Fruit fly (Drosophila melanogaster) whole organism, embryonic: ENCODE data around the gene brm.
A peak's percentile ranks its signal among the peaks of the same experiment; 100 is the strongest.

Experiments used
- Atf6 ChIP-seq: fragments of 200-800 bp; sonication (Bioruptor generic); IDR thresholded peaks from 2 replicates; pipeline ENCODE4 v1.3.6; 2022; ENCODE audit warnings: missing biosample characterization, missing genetic modification characterization
- B-H2 ChIP-seq: fragments of 200-800 bp; sonication (Bioruptor generic); optimal IDR thresholded peaks from 2 replicates; lab custom pipeline; 2018; ENCODE audit warnings: missing biosample characterization, mild to moderate bottlenecking, missing genetic modification characterization
- Blimp-1 ChIP-seq: fragments of 200-800 bp; sonication (Bioruptor generic); optimal IDR thresholded peaks from 3 replicates; lab custom pipeline; 2018; ENCODE audit warnings: missing biosample characterization, missing genetic modification characterization, mild to moderate bottlenecking, moderate library complexity, missing genetic modification reagents
- CG10321 ChIP-seq: fragments of 200-800 bp; sonication (Bioruptor generic); IDR thresholded peaks from 2 replicates; pipeline ENCODE4 v1.3.6; 2022; ENCODE audit warnings: missing biosample characterization, missing genetic modification characterization
- CG11456 ChIP-seq: fragments of 200-800 bp; sonication (Bioruptor generic); IDR thresholded peaks from 3 replicates; pipeline ENCODE4 v1.3.6; 2022; ENCODE audit warnings: missing biosample characterization, missing genetic modification characterization
- CG13123 ChIP-seq: fragments of 200-800 bp; sonication (Bioruptor generic); optimal IDR thresholded peaks from 2 replicates; lab custom pipeline; 2016; ENCODE audit warnings: missing biosample characterization, missing genetic modification characterization
- CG13424 ChIP-seq: fragments of 200-800 bp; sonication (Bioruptor generic); optimal IDR thresholded peaks from 2 replicates; lab custom pipeline; 2019; ENCODE audit warnings: missing biosample characterization, mild to moderate bottlenecking, missing genetic modification characterization, moderate library complexity
- CG13894 ChIP-seq: fragments of 200-800 bp; sonication (Bioruptor generic); optimal IDR thresholded peaks from 3 replicates; lab custom pipeline; 2018; ENCODE audit warnings: missing biosample characterization, mild to moderate bottlenecking, missing genetic modification characterization, moderate library complexity
- CG1602 ChIP-seq: fragments of 200-800 bp; sonication (Bioruptor generic); optimal IDR thresholded peaks from 3 replicates; lab custom pipeline; 2016; ENCODE audit warnings: missing biosample characterization, missing genetic modification characterization
- CG17328 ChIP-seq: fragments of 200-800 bp; sonication (Bioruptor generic); IDR thresholded peaks from 2 replicates; pipeline ENCODE4 v1.3.6; 2022; ENCODE audit warnings: missing biosample characterization, missing genetic modification characterization
- CG17568 ChIP-seq: fragments of 200-800 bp; sonication (Bioruptor generic); optimal IDR thresholded peaks from 2 replicates; lab custom pipeline; 2018; ENCODE audit warnings: missing biosample characterization, mild to moderate bottlenecking, missing genetic modification characterization, moderate library complexity
- CG2712 ChIP-seq: fragments of 200-800 bp; optimal IDR thresholded peaks from 3 replicates; lab custom pipeline; 2019; ENCODE audit warnings: missing biosample characterization, mild to moderate bottlenecking, missing genetic modification characterization, moderate library complexity
- CG30431 ChIP-seq: fragments of 200-800 bp; sonication (Bioruptor generic); optimal IDR thresholded peaks from 2 replicates; lab custom pipeline; 2017; ENCODE audit warnings: missing biosample characterization, missing genetic modification characterization
- CG34422 ChIP-seq: fragments of 200-800 bp; sonication (Bioruptor generic); IDR thresholded peaks from 3 replicates; pipeline ENCODE4 v1.3.6; 2022; ENCODE audit warnings: missing biosample characterization, missing genetic modification characterization
- CG3847 ChIP-seq: fragments of 200-800 bp; sonication (Bioruptor generic); IDR thresholded peaks from 2 replicates; pipeline ENCODE4 v1.3.6; 2022; ENCODE audit warnings: missing biosample characterization, missing genetic modification characterization
- CG5180 ChIP-seq: fragments of 200-800 bp; sonication (Bioruptor generic); optimal IDR thresholded peaks from 3 replicates; lab custom pipeline; 2017; ENCODE audit warnings: missing biosample characterization, missing genetic modification characterization, mild to moderate bottlenecking, moderate library complexity, missing genetic modification reagents
- CG6272 ChIP-seq: fragments of 200-800 bp; sonication (Bioruptor generic); IDR thresholded peaks from 2 replicates; pipeline ENCODE4 v1.3.6; 2022; ENCODE audit warnings: missing biosample characterization, missing genetic modification characterization
- CG8924 ChIP-seq: fragments of 200-800 bp; optimal IDR thresholded peaks from 3 replicates; lab custom pipeline; 2019; ENCODE audit warnings: missing biosample characterization, mild to moderate bottlenecking, missing genetic modification characterization, moderate library complexity
- CG8944 ChIP-seq: fragments of 200-800 bp; sonication (Bioruptor generic); optimal IDR thresholded peaks from 3 replicates; lab custom pipeline; 2016; ENCODE audit warnings: missing biosample characterization, missing genetic modification characterization
- Dad ChIP-seq: fragments of 200-800 bp; sonication (Bioruptor generic); optimal IDR thresholded peaks from 3 replicates; lab custom pipeline; 2016; ENCODE audit warnings: missing biosample characterization, missing genetic modification characterization
- Deaf1 ChIP-seq: fragments of 200-800 bp; optimal IDR thresholded peaks from 3 replicates; lab custom pipeline; 2019; ENCODE audit warnings: missing biosample characterization, mild to moderate bottlenecking, missing genetic modification characterization, moderate library complexity
- GATAe ChIP-seq: fragments of 200-800 bp; sonication (Bioruptor generic); conservative IDR thresholded peaks from 2 replicates; pipeline ENCODE4 v1.3.6; 2022; ENCODE audit warnings: missing biosample characterization, missing genetic modification characterization
- Jarid2 ChIP-seq: fragments of 200-800 bp; sonication (Bioruptor generic); optimal IDR thresholded peaks from 3 replicates; lab custom pipeline; 2017; ENCODE audit warnings: mild to moderate bottlenecking, missing biosample characterization, missing genetic modification reagents, missing genetic modification characterization
- Kr ChIP-seq: fragments of 200-800 bp; sonication (Bioruptor generic); optimal IDR thresholded peaks from 2 replicates; lab custom pipeline; 2017; ENCODE audit warnings: missing biosample characterization, mild to moderate bottlenecking, missing genetic modification characterization
- Med ChIP-seq: fragments of 200-800 bp; sonication (Bioruptor generic); peaks from one replicate; lab custom pipeline; 2016; ENCODE audit warnings: missing biosample characterization, missing genetic modification characterization, mild to moderate bottlenecking, inconsistent platforms, moderate library complexity
- Rx ChIP-seq: fragments of 200-800 bp; sonication (Bioruptor generic); IDR thresholded peaks from 2 replicates; pipeline ENCODE4 v1.3.6; 2022; ENCODE audit warnings: missing biosample characterization, missing genetic modification characterization
- Sox102F ChIP-seq: fragments of 200-800 bp; sonication (Bioruptor generic); optimal IDR thresholded peaks from 2 replicates; lab custom pipeline; 2018; ENCODE audit warnings: missing biosample characterization, mild to moderate bottlenecking, missing genetic modification characterization, moderate library complexity
- Sry-δ ChIP-seq: fragments of 200-800 bp; sonication (Bioruptor generic); optimal IDR thresholded peaks from 2 replicates; lab custom pipeline; 2016; ENCODE audit warnings: missing biosample characterization, missing genetic modification characterization
- abd-A ChIP-seq: fragments of 200-800 bp; sonication (Bioruptor generic); optimal IDR thresholded peaks from 3 replicates; lab custom pipeline; 2019; ENCODE audit warnings: missing biosample characterization, mild to moderate bottlenecking, missing genetic modification characterization, moderate library complexity
- ap ChIP-seq: fragments of 200-800 bp; sonication (Bioruptor generic); IDR thresholded peaks from 2 replicates; pipeline ENCODE4 v1.3.6; 2022; ENCODE audit warnings: missing biosample characterization, missing genetic modification characterization
- cg ChIP-seq: fragments of 200-800 bp; sonication (Bioruptor generic); optimal IDR thresholded peaks from 3 replicates; lab custom pipeline; 2019; ENCODE audit warnings: missing biosample characterization, mild to moderate bottlenecking, missing genetic modification characterization, moderate library complexity
- dmrt11E ChIP-seq: fragments of 200-800 bp; sonication (Bioruptor generic); optimal IDR thresholded peaks from 3 replicates; lab custom pipeline; 2018; ENCODE audit warnings: missing biosample characterization, mild to moderate bottlenecking, missing genetic modification characterization, moderate library complexity
- dysf ChIP-seq: fragments of 200-800 bp; sonication (Bioruptor generic); IDR thresholded peaks from 3 replicates; pipeline ENCODE4 v1.3.6; 2022; ENCODE audit warnings: missing biosample characterization, missing genetic modification characterization
- ems ChIP-seq: fragments of 200-800 bp; sonication (Bioruptor generic); optimal IDR thresholded peaks from 3 replicates; lab custom pipeline; 2016; ENCODE audit warnings: missing biosample characterization, missing genetic modification characterization
- fd3F ChIP-seq: fragments of 200-800 bp; sonication (Bioruptor generic); optimal IDR thresholded peaks from 2 replicates; lab custom pipeline; 2018; ENCODE audit warnings: missing biosample characterization, mild to moderate bottlenecking, missing genetic modification characterization, moderate library complexity
- fu2 ChIP-seq: fragments of 200-800 bp; sonication (Bioruptor generic); optimal IDR thresholded peaks from 2 replicates; lab custom pipeline; 2016; ENCODE audit warnings: missing biosample characterization, missing genetic modification characterization
- hbn ChIP-seq: fragments of 200-800 bp; sonication (Bioruptor generic); IDR thresholded peaks from 2 replicates; pipeline ENCODE4 v1.3.6; 2022; ENCODE audit warnings: missing biosample characterization, missing genetic modification characterization; ENCODE audit not compliant: partially characterized antibody
- jumu ChIP-seq: fragments of 200-800 bp; sonication (Bioruptor generic); optimal IDR thresholded peaks from 3 replicates; lab custom pipeline; 2016; ENCODE audit warnings: missing biosample characterization, missing genetic modification characterization
- phol ChIP-seq: fragments of 200-800 bp; sonication (Bioruptor generic); optimal IDR thresholded peaks from 3 replicates; lab custom pipeline; 2018; ENCODE audit warnings: missing biosample characterization, mild to moderate bottlenecking, missing genetic modification characterization, moderate library complexity
- prd ChIP-seq, 3 experiments: fragments of >200 bp in 2 of 3; fragments of 200-800 bp in 1 of 3; sonication (Bioruptor generic) in 1 of 3; optimal IDR thresholded peaks in 2 of 3; IDR thresholded peaks in 1 of 3; 2 replicates in 2 of 3; 3 replicates in 1 of 3; pipeline versions ENCODE4 v1.3.6 to Lab custom; 2017 to 2022; ENCODE audit warnings: missing biosample characterization in 1 of 3, missing genetic modification characterization in 1 of 3
- pum ChIP-seq: fragments of 200-800 bp; sonication (Bioruptor generic); optimal IDR thresholded peaks from 2 replicates; lab custom pipeline; 2016; ENCODE audit warnings: missing biosample characterization, missing genetic modification characterization
- ro ChIP-seq: fragments of 200-800 bp; sonication (Bioruptor generic); IDR thresholded peaks from 2 replicates; pipeline ENCODE4 v1.3.6; 2022; ENCODE audit warnings: missing biosample characterization, missing genetic modification characterization
- salm ChIP-seq: fragments of 200-800 bp; sonication (Bioruptor generic); optimal IDR thresholded peaks from 2 replicates; lab custom pipeline; 2018; ENCODE audit warnings: missing biosample characterization, mild to moderate bottlenecking, missing genetic modification characterization
- slou ChIP-seq: fragments of 200-800 bp; sonication (Bioruptor generic); optimal IDR thresholded peaks from 3 replicates; lab custom pipeline; 2016; ENCODE audit warnings: missing biosample characterization, missing genetic modification characterization
- sug ChIP-seq: fragments of 200-800 bp; optimal IDR thresholded peaks from 2 replicates; lab custom pipeline; 2019; ENCODE audit warnings: missing biosample characterization, mild to moderate bottlenecking, missing genetic modification characterization, moderate library complexity
- tll ChIP-seq, 2 experiments: fragments of 200-800 bp in 1 of 2; fragments of >200 bp in 1 of 2; sonication (Bioruptor generic) in 1 of 2; optimal IDR thresholded peaks; 2 replicates each; lab custom pipeline; 2017 to 2019; ENCODE audit warnings: missing biosample characterization in 2 of 2, missing genetic modification characterization in 2 of 2, mild to moderate bottlenecking in 1 of 2, moderate library complexity in 1 of 2
- trh ChIP-seq: fragments of 200-800 bp; sonication (Bioruptor generic); optimal IDR thresholded peaks from 2 replicates; lab custom pipeline; 2016; ENCODE audit warnings: missing biosample characterization, missing genetic modification characterization
- twi ChIP-seq: fragments of 200-800 bp; optimal IDR thresholded peaks from 2 replicates; lab custom pipeline; 2019; ENCODE audit warnings: missing biosample characterization, mild to moderate bottlenecking, missing genetic modification characterization, moderate library complexity
- vvl ChIP-seq: fragments of 200-800 bp; sonication (Bioruptor generic); IDR thresholded peaks from 2 replicates; pipeline ENCODE4 v1.3.6; 2022; ENCODE audit warnings: missing biosample characterization, missing genetic modification characterization

The brm gene

dm6 chr3L:15924811-15925437 lies 57.7 kb downstream of the brm start, which contains the start of gene sff (continued):
- TF ChIP-seq abd-A (tag; lab: Kevin White, UChicago) (no peak), CG11456 (GFP tag; lab: Robert Waterston, UW) (peak; percentile 80), GATAe (no peak; the same call in 1 of the 2 replicates), Sox102F (GFP tag; lab: Kevin White, UChicago) (peak; percentile 88), pum (GFP tag; lab: Kevin White, UChicago) (peak; percentile 58), Sry-δ (GFP tag; lab: Kevin White, UChicago) (no peak), fd3F (GFP tag; lab: Kevin White, UChicago) (peak; percentile 65), jumu (GFP tag; lab: Kevin White, UChicago) (peak; percentile 58), twi (peak; percentile 83), CG10321 (GFP tag; lab: Robert Waterston, UW) (peak; percentile 38; the same call in 1 of the 2 replicates), sug (tag; lab: Kevin White, UChicago) (peak; percentile 85), salm (tag; lab: Kevin White, UChicago) (peak; percentile 79), CG8924 (tag; lab: Kevin White, UChicago) (peak; percentile 88), fu2 (peak; percentile 43), Atf6 (GFP tag; lab: Robert Waterston, UW) (peak; percentile 72), CG13424 (tag; lab: Kevin White, UChicago) (peak; percentile 90), tll (GFP tag; optimal IDR thresholded peaks at IDR 0.05; lab: Kevin White, UChicago) (peak in 1 of 2 experiments; percentile 75), Deaf1 (peak; percentile 70), B-H2 (peak; percentile 84), CG2712 (peak; percentile 94), trh (peak; percentile 43), CG17328 (peak; percentile 81), Kr (GFP tag; lab: Kevin White, UChicago) (no peak), dmrt11E (peak; percentile 94), slou (GFP tag; lab: Kevin White, UChicago) (peak; percentile 51), CG17568 (peak; percentile 75), Dad (GFP tag; lab: Kevin White, UChicago) (peak; percentile 69), CG13894 (tag; lab: Kevin White, UChicago) (peak; percentile 70), phol (tag; lab: Kevin White, UChicago) (peak; percentile 93), CG13123 (GFP tag; lab: Kevin White, UChicago) (peak; percentile 56), CG34422 (GFP tag; lab: Robert Waterston, UW) (peak; percentile 92), ro (GFP tag; lab: Robert Waterston, UW) (peak; percentile 79; the same call in 1 of the 2 replicates), Blimp-1 (GFP tag; lab: Kevin White, UChicago) (peak; percentile 87), Med (GFP tag; lab: Kevin White, UChicago) (peak; percentile 95), Rx (GFP tag; lab: Robert Waterston, UW) (peak; percentile 87), cg (no peak), CG1602 (GFP tag; lab: Kevin White, UChicago) (peak; percentile 85), ap (GFP tag; lab: Robert Waterston, UW) (peak; percentile 86), CG6272 (GFP tag; lab: Robert Waterston, UW) (peak; percentile 84), dysf (peak; percentile 92), prd (optimal IDR thresholded peaks at IDR 0.05; lab: Kevin White, UChicago) (no peak), prd (GFP tag; IDR thresholded peaks at IDR 0.05; lab: Robert Waterston, UW) (peak; percentile 94), CG3847 (GFP tag; lab: Robert Waterston, UW) (peak; percentile 81), vvl (GFP tag; lab: Robert Waterston, UW) (peak; percentile 93), hbn (GFP tag; lab: Robert Waterston, UW) (peak; percentile 19; the same call in 1 of the 2 replicates), CG5180 (GFP tag; lab: Kevin White, UChicago) (peak; percentile 58), CG8944 (GFP tag; lab: Kevin White, UChicago) (peak; percentile 63), ems (peak; percentile 59), Jarid2 (GFP tag; lab: Kevin White, UChicago) (peak; percentile 58), CG30431 (GFP tag; lab: Kevin White, UChicago) (peak; percentile 89)
